Fruit fly (Drosophila melanogaster) whole organism, embryonic: Measurements from ENCODE around the gene jdp.

ENCODE experiments used
- BtbVII ChIP-seq: fragments of 200-800 bp; sonication (Bioruptor generic); optimal IDR thresholded peaks from 3 replicates; lab custom pipeline; 2017; ENCODE audit warnings: missing biosample characterization, mild to moderate bottlenecking, missing genetic modification characterization
- CG10267 ChIP-seq: fragments of 200-800 bp; sonication (Bioruptor generic); optimal IDR thresholded peaks from 2 replicates; lab custom pipeline; 2018; ENCODE audit warnings: missing biosample characterization, mild to moderate bottlenecking, missing genetic modification characterization, moderate library complexity
- CG10366 ChIP-seq: fragments of 200-800 bp; sonication (Bioruptor generic); IDR thresholded peaks from 2 replicates; pipeline ENCODE4 v1.3.6; 2022; ENCODE audit warnings: missing biosample characterization, missing genetic modification characterization
- CG13894 ChIP-seq: fragments of 200-800 bp; sonication (Bioruptor generic); optimal IDR thresholded peaks from 3 replicates; lab custom pipeline; 2018; ENCODE audit warnings: missing biosample characterization, mild to moderate bottlenecking, missing genetic modification characterization, moderate library complexity
- CG14050 ChIP-seq: fragments of 200-800 bp; sonication (Bioruptor generic); IDR thresholded peaks from 3 replicates; pipeline ENCODE4 v1.3.6; 2022; ENCODE audit warnings: missing biosample characterization, missing genetic modification characterization
- CG15011 ChIP-seq: fragments of 200-800 bp; sonication (Bioruptor generic); optimal IDR thresholded peaks from 3 replicates; lab custom pipeline; 2018; ENCODE audit warnings: missing biosample characterization, mild to moderate bottlenecking, missing genetic modification characterization
- CG15514 ChIP-seq: fragments of 200-800 bp; sonication (Bioruptor generic); optimal IDR thresholded peaks from 3 replicates; lab custom pipeline; 2017; ENCODE audit warnings: missing biosample characterization, missing genetic modification characterization, mild to moderate bottlenecking, moderate library complexity, missing genetic modification reagents
- CG15601 ChIP-seq: fragments of 200-800 bp; sonication (Bioruptor generic); optimal IDR thresholded peaks from 3 replicates; lab custom pipeline; 2019; ENCODE audit warnings: missing biosample characterization, mild to moderate bottlenecking, missing genetic modification characterization, moderate library complexity
- CG17385 ChIP-seq: fragments of 200-800 bp; sonication (Bioruptor generic); optimal IDR thresholded peaks from 3 replicates; lab custom pipeline; 2018; ENCODE audit warnings: missing biosample characterization, mild to moderate bottlenecking, missing genetic modification characterization
- CG2129 ChIP-seq: fragments of 200-800 bp; sonication (Bioruptor generic); IDR thresholded peaks from 2 replicates; pipeline ENCODE4 v1.3.6; 2022; ENCODE audit warnings: missing biosample characterization, missing genetic modification characterization; ENCODE audit not compliant: partially characterized antibody
- CG34376 ChIP-seq: fragments of 200-800 bp; sonication (Bioruptor generic); optimal IDR thresholded peaks from 2 replicates; lab custom pipeline; 2018; ENCODE audit warnings: missing biosample characterization, mild to moderate bottlenecking, missing genetic modification characterization
- CG3995 ChIP-seq: fragments of 200-800 bp; sonication (Bioruptor generic); optimal IDR thresholded peaks from 3 replicates; lab custom pipeline; 2016; ENCODE audit warnings: missing biosample characterization, missing genetic modification characterization
- CG4424 ChIP-seq: fragments of 200-800 bp; sonication (Bioruptor generic); optimal IDR thresholded peaks from 3 replicates; lab custom pipeline; 2016; ENCODE audit warnings: missing biosample characterization, missing genetic modification characterization
- CG4730 ChIP-seq: fragments of 200-800 bp; sonication (Bioruptor generic); IDR thresholded peaks from 2 replicates; pipeline ENCODE4 v1.3.6; 2022; ENCODE audit warnings: missing biosample characterization, missing genetic modification characterization
- CG5953 ChIP-seq: fragments of 200-800 bp; sonication (Bioruptor generic); IDR thresholded peaks from 2 replicates; pipeline ENCODE4 v1.3.6; 2022; ENCODE audit warnings: missing biosample characterization, missing genetic modification characterization
- CG6765 ChIP-seq: fragments of 200-800 bp; sonication (Bioruptor generic); optimal IDR thresholded peaks from 3 replicates; lab custom pipeline; 2017; ENCODE audit warnings: missing biosample characterization, mild to moderate bottlenecking, missing genetic modification characterization
- CG6791 ChIP-seq: fragments of 200-800 bp; sonication (Bioruptor generic); IDR thresholded peaks from 3 replicates; pipeline ENCODE4 v1.3.6; 2022; ENCODE audit warnings: missing biosample characterization, missing genetic modification characterization; ENCODE audit not compliant: partially characterized antibody
- CG8924 ChIP-seq: fragments of 200-800 bp; optimal IDR thresholded peaks from 3 replicates; lab custom pipeline; 2019; ENCODE audit warnings: missing biosample characterization, mild to moderate bottlenecking, missing genetic modification characterization, moderate library complexity
- CG9932 ChIP-seq: fragments of 200-800 bp; sonication (Bioruptor generic); IDR thresholded peaks from 2 replicates; pipeline ENCODE4 v1.3.6; 2022; ENCODE audit warnings: missing biosample characterization, missing genetic modification characterization
- CTCF ChIP-seq: fragments of 200-800 bp; sonication (Bioruptor generic); optimal IDR thresholded peaks from 2 replicates; lab custom pipeline; 2017; ENCODE audit warnings: missing biosample characterization, mild to moderate bottlenecking, missing genetic modification characterization, moderate library complexity
- Dll ChIP-seq: fragments of 200-800 bp; sonication (Bioruptor generic); IDR thresholded peaks from 4 replicates; pipeline ENCODE4 v1.3.6; 2022; ENCODE audit warnings: missing biosample characterization, missing genetic modification characterization; ENCODE audit not compliant: partially characterized antibody
- Doc3 ChIP-seq: fragments of 200-800 bp; sonication (Bioruptor generic); IDR thresholded peaks from 3 replicates; pipeline ENCODE4 v1.3.6; 2022; ENCODE audit warnings: missing biosample characterization, missing genetic modification characterization; ENCODE audit not compliant: partially characterized antibody
- Dp ChIP-seq: fragments of 200-800 bp; sonication (Bioruptor generic); optimal IDR thresholded peaks from 2 replicates; lab custom pipeline; 2018; ENCODE audit warnings: missing biosample characterization, mild to moderate bottlenecking, missing genetic modification characterization, moderate library complexity
- Ets97D ChIP-seq: fragments of 200-800 bp; sonication (Bioruptor generic); optimal IDR thresholded peaks from 3 replicates; lab custom pipeline; 2016; ENCODE audit warnings: missing biosample characterization, missing genetic modification characterization
- Mad ChIP-seq: fragments of 200-800 bp; sonication (Bioruptor generic); optimal IDR thresholded peaks from 2 replicates; lab custom pipeline; 2016; ENCODE audit warnings: missing biosample characterization, missing genetic modification characterization
- Max ChIP-seq: fragments of 200-800 bp; sonication (Bioruptor generic); optimal IDR thresholded peaks from 2 replicates; lab custom pipeline; 2016; ENCODE audit warnings: missing biosample characterization, mild to moderate bottlenecking, missing genetic modification characterization
- Meics ChIP-seq: fragments of 200-800 bp; sonication (Bioruptor generic); optimal IDR thresholded peaks from 2 replicates; lab custom pipeline; 2017; ENCODE audit warnings: missing biosample characterization, mild to moderate bottlenecking, missing genetic modification characterization
- Myb ChIP-seq: fragments of 200-800 bp; sonication (Bioruptor generic); optimal IDR thresholded peaks from 2 replicates; lab custom pipeline; 2016; ENCODE audit warnings: missing biosample characterization, missing genetic modification characterization
- Opbp ChIP-seq: fragments of 200-800 bp; sonication (Bioruptor generic); IDR thresholded peaks from 3 replicates; pipeline ENCODE4 v1.3.6; 2022; ENCODE audit warnings: missing biosample characterization, missing genetic modification characterization; ENCODE audit not compliant: partially characterized antibody
- PHDP ChIP-seq: fragments of 200-800 bp; sonication (Bioruptor generic); optimal IDR thresholded peaks from 3 replicates; lab custom pipeline; 2018; ENCODE audit warnings: missing biosample characterization, mild to moderate bottlenecking, missing genetic modification characterization, moderate library complexity
- Rfx ChIP-seq: fragments of 200-800 bp; sonication (Bioruptor generic); IDR thresholded peaks from 2 replicates; pipeline ENCODE4 v1.3.6; 2022; ENCODE audit warnings: missing biosample characterization, missing genetic modification characterization
- Side ChIP-seq: fragments of 200-800 bp; sonication (Bioruptor generic); optimal IDR thresholded peaks from 2 replicates; lab custom pipeline; 2016; ENCODE audit warnings: missing biosample characterization, missing genetic modification characterization
- Vsx1 ChIP-seq: fragments of 200-800 bp; sonication (Bioruptor generic); optimal IDR thresholded peaks from 2 replicates; lab custom pipeline; 2017; ENCODE audit warnings: missing biosample characterization, mild to moderate bottlenecking, missing genetic modification characterization, missing genetic modification reagents
- bowl ChIP-seq: fragments of 200-800 bp; sonication (Bioruptor generic); IDR thresholded peaks from 2 replicates; pipeline ENCODE4 v1.3.6; 2022; ENCODE audit warnings: missing biosample characterization, missing genetic modification characterization
- btn ChIP-seq: fragments of 200-800 bp; sonication (Bioruptor generic); optimal IDR thresholded peaks from 2 replicates; lab custom pipeline; 2016; ENCODE audit warnings: missing biosample characterization, missing genetic modification characterization
- caup ChIP-seq: fragments of 200-800 bp; sonication (Bioruptor generic); optimal IDR thresholded peaks from 3 replicates; lab custom pipeline; 2017; ENCODE audit warnings: missing biosample characterization, mild to moderate bottlenecking, missing genetic modification characterization, moderate library complexity; ENCODE audit not compliant: severe bottlenecking
- ci ChIP-seq: fragments of 200-800 bp; sonication (Bioruptor generic); IDR thresholded peaks from 3 replicates; pipeline ENCODE4 v1.3.6; 2022; ENCODE audit warnings: missing biosample characterization, missing genetic modification characterization
- crc ChIP-seq: fragments of 200-800 bp; sonication (Bioruptor generic); optimal IDR thresholded peaks from 2 replicates; lab custom pipeline; 2016; ENCODE audit warnings: missing biosample characterization, missing genetic modification characterization
- gsb ChIP-seq: fragments of 200-800 bp; sonication (Bioruptor generic); IDR thresholded peaks from 2 replicates; pipeline ENCODE4 v1.3.6; 2022; ENCODE audit warnings: missing biosample characterization, missing genetic modification characterization
- hkb ChIP-seq, 2 experiments: fragments of 200-800 bp in 1 of 2; fragments of >200 bp in 1 of 2; sonication (Bioruptor generic) in 1 of 2; IDR thresholded peaks in 1 of 2; optimal IDR thresholded peaks in 1 of 2; 2 replicates each; pipeline versions ENCODE4 v1.3.6 to Lab custom; 2017 to 2022; ENCODE audit warnings: missing biosample characterization in 1 of 2, missing genetic modification characterization in 1 of 2
- kay ChIP-seq: fragments of 200-800 bp; sonication (Bioruptor generic); optimal IDR thresholded peaks from 2 replicates; lab custom pipeline; 2016; ENCODE audit warnings: missing biosample characterization, missing genetic modification characterization
- mirr ChIP-seq: fragments of 200-800 bp; sonication (Bioruptor generic); optimal IDR thresholded peaks from 3 replicates; lab custom pipeline; 2018; ENCODE audit warnings: missing biosample characterization, mild to moderate bottlenecking, missing genetic modification characterization
- psq ChIP-seq: fragments of 200-800 bp; sonication (Bioruptor generic); optimal IDR thresholded peaks from 2 replicates; lab custom pipeline; 2017; ENCODE audit warnings: missing biosample characterization, missing genetic modification characterization
- scrt ChIP-seq: fragments of 200-800 bp; sonication (Bioruptor generic); optimal IDR thresholded peaks from 2 replicates; lab custom pipeline; 2018; ENCODE audit warnings: missing biosample characterization, mild to moderate bottlenecking, missing genetic modification characterization, moderate library complexity
- sd ChIP-seq: fragments of 200-800 bp; sonication (Bioruptor generic); optimal IDR thresholded peaks from 3 replicates; lab custom pipeline; 2018; ENCODE audit warnings: missing biosample characterization, mild to moderate bottlenecking, missing genetic modification characterization, moderate library complexity
- slbo ChIP-seq: fragments of 200-800 bp; sonication (Bioruptor generic); IDR thresholded peaks from 2 replicates; pipeline ENCODE4 v1.3.6; 2022; ENCODE audit warnings: missing biosample characterization, missing genetic modification characterization
- sr ChIP-seq: fragments of 200-800 bp; sonication (Bioruptor generic); IDR thresholded peaks from 3 replicates; pipeline ENCODE4 v1.3.6; 2022; ENCODE audit warnings: missing biosample characterization, missing genetic modification characterization
- trh ChIP-seq: fragments of 200-800 bp; sonication (Bioruptor generic); optimal IDR thresholded peaks from 2 replicates; lab custom pipeline; 2016; ENCODE audit warnings: missing biosample characterization, missing genetic modification characterization
- tup ChIP-seq: fragments of 200-800 bp; sonication (Bioruptor generic); optimal IDR thresholded peaks from 2 replicates; lab custom pipeline; 2016; ENCODE audit warnings: missing biosample characterization, mild to moderate bottlenecking, missing genetic modification characterization, moderate library complexity
- vvl ChIP-seq: fragments of 200-800 bp; sonication (Bioruptor generic); IDR thresholded peaks from 2 replicates; pipeline ENCODE4 v1.3.6; 2022; ENCODE audit warnings: missing biosample characterization, missing genetic modification characterization

Gene jdp

DNA sequence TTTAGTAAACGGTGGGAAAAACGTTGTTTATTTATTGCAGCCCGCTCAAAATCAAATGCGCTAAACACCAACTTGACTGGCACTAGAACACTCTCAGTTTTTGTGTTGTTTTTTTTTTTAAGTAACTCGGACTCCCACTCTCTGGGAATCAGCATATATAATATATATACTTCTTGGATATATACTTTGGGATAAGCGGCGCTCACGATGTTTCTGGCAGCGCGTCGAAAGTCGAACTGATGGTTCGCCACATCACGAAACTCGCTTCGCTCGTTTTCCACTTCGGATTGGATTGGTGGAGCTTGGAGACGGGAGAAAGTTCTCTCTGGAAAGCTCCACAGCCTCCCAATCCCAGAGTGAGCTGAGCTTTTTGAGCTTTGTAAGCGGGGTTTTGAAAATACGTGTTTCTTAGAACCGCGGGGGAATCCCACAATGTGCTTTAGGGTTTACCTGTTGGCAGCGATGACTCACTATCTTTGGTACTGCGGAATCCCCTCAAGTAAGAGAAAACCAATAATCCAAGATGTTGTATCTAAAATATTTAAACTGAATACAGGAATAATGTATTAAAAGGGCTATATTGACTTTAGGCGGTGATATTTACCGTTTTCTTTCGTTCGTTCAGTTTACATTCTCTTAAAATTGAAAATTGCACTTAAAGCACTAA, at the start of gene jdp (continued):
- peak; percentile 25; the same call in 1 of the 3 replicates for TF ChIP-seq ci (GFP tag; lab: Robert Waterston, UW)
- TF ChIP-seq CG8924 (tag; lab: Kevin White, UChicago) = peak; percentile 5
- TF ChIP-seq trh (GFP tag; lab: Kevin White, UChicago) = no peak
- no peak for TF ChIP-seq PHDP (tag; lab: Kevin White, UChicago)
- no peak for TF ChIP-seq CG15011
- TF ChIP-seq Myb (GFP tag; lab: Kevin White, UChicago) = peak; percentile 36
- no peak for TF ChIP-seq CG9932
- no peak for TF ChIP-seq CG14050 (GFP tag; lab: Robert Waterston, UW)
- TF ChIP-seq caup = no peak
- no peak for TF ChIP-seq Side (GFP tag; lab: Kevin White, UChicago)
- TF ChIP-seq hkb (optimal IDR thresholded peaks at IDR 0.05; lab: Kevin White, UChicago) = no peak
- no peak for TF ChIP-seq hkb (GFP tag; IDR thresholded peaks at IDR 0.05; lab: Robert Waterston, UW)
- TF ChIP-seq sd (tag; lab: Kevin White, UChicago) = peak; percentile 43
- no peak for TF ChIP-seq CG4424 (GFP tag; lab: Kevin White, UChicago)
- TF ChIP-seq Rfx (GFP tag; lab: Robert Waterston, UW) = peak; percentile 49; the same call in 1 of the 2 replicates
- no peak for TF ChIP-seq tup (GFP tag; lab: Kevin White, UChicago)
- peak; percentile 42 for TF ChIP-seq CG34376 (GFP tag; lab: Kevin White, UChicago)
- no peak for TF ChIP-seq Vsx1 (GFP tag; lab: Kevin White, UChicago)
- TF ChIP-seq mirr (GFP tag; lab: Kevin White, UChicago) = peak; percentile 2
- TF ChIP-seq CG15514 (GFP tag; lab: Kevin White, UChicago) = no peak
- no peak for TF ChIP-seq CG17385 (GFP tag; lab: Kevin White, UChicago)
- no peak for TF ChIP-seq Meics (GFP tag; lab: Kevin White, UChicago)
- peak; percentile 33 for TF ChIP-seq BtbVII
- peak; percentile 52; the same call in 1 of the 3 replicates for TF ChIP-seq sr (GFP tag; lab: Robert Waterston, UW)
- TF ChIP-seq CG6765 = no peak
- TF ChIP-seq bowl (GFP tag; lab: Robert Waterston, UW) = no peak
- no peak for TF ChIP-seq Mad (GFP tag; lab: Kevin White, UChicago)
- no peak for TF ChIP-seq Dll
- no peak for TF ChIP-seq Opbp
- TF ChIP-seq CG2129 (GFP tag; lab: Robert Waterston, UW) = no peak
- TF ChIP-seq kay = peak; percentile 72
- TF ChIP-seq CG15601 (tag; lab: Kevin White, UChicago) = no peak
- no peak for TF ChIP-seq gsb (GFP tag; lab: Robert Waterston, UW)
- TF ChIP-seq Max (GFP tag; lab: Kevin White, UChicago) = no peak
- no peak for TF ChIP-seq crc (GFP tag; lab: Kevin White, UChicago)
- no peak for TF ChIP-seq CG10366 (GFP tag; lab: Robert Waterston, UW)
- peak; percentile 90 for TF ChIP-seq CG13894
- no peak for TF ChIP-seq slbo (GFP tag; lab: Robert Waterston, UW)
- no peak for TF ChIP-seq CG4730 (GFP tag; lab: Robert Waterston, UW)
- TF ChIP-seq CG6791 (GFP tag; lab: Robert Waterston, UW) = 0 out of 3 replicates have a peak, but pooled peaks have one; percentile 29
- no peak for TF ChIP-seq CG5953 (GFP tag; lab: Robert Waterston, UW)
- TF ChIP-seq scrt (GFP tag; lab: Kevin White, UChicago) = peak; percentile 42
- TF ChIP-seq CG10267 = no peak
- no peak for TF ChIP-seq psq (GFP tag; lab: Kevin White, UChicago)
- TF ChIP-seq CG3995 (GFP tag; lab: Kevin White, UChicago) = no peak
- peak; percentile 29; the same call in 1 of the 2 replicates for TF ChIP-seq vvl (GFP tag; lab: Robert Waterston, UW)
- TF ChIP-seq Ets97D = no peak
- peak; percentile 15 for TF ChIP-seq CTCF
- TF ChIP-seq btn = no peak
- peak; percentile 11 for TF ChIP-seq Dp (GFP tag; lab: Kevin White, UChicago)
- TF ChIP-seq Doc3 (GFP tag; lab: Robert Waterston, UW) = no peak
